Fruit fly (Drosophila melanogaster) S2 (cell line): ENCODE measurements around the gene COX5BL.

Experiments
- CG8478 ChIP-seq: fragments of >200 bp; optimal IDR thresholded peaks from 2 replicates; lab custom pipeline; 2018
- CTCF ChIP-seq, 2 experiments: fragments of >200 bp; optimal IDR thresholded peaks; 2 replicates each; lab custom pipeline; 2018

- no peak for TF ChIP-seq CG8478 (lab: Kevin White, UChicago)
- TF ChIP-seq CTCF (optimal IDR thresholded peaks at IDR 0.05; lab: Kevin White, UChicago) = no peak
These were observed 28.2 kb upstream of the COX5BL start for dm6 chr2L:6530952-6531512.
